Fruit fly (Drosophila melanogaster): Measurements from ENCODE around the gene sina.

DNA sequence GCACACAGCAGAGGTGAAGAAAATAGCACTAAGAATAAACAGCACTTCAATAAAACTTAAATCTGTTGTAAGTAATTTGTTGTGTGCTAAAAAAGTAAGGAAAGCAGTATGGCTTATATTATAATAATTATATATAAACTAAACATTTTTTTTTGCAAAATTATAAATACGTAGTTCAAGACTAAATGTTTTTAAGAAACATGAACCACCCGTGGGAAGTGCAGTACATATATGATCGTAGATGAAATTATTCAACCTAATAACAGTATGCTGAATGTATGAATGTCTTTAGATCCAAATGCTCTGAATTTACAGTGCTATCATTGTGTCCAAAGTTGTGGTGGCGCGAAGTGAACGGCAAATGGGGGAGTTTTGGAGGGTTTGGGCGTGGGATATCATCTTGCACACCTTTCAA, 17.2 kb downstream of the sina start:
- TF ChIP-seq insv (optimal IDR thresholded peaks at IDR 0.05), result no peak
- no peak for TF ChIP-seq psq (optimal IDR thresholded peaks at IDR 0.05)
- TF ChIP-seq h (optimal IDR thresholded peaks at IDR 0.05), result no peak
